Fruit fly (Drosophila melanogaster) whole organism, adult: Measurements from ENCODE around the gene Blos2.

Experiments used
- CG11617 ChIP-seq: fragments of 200-800 bp; sonication (Bioruptor generic); optimal IDR thresholded peaks from 2 replicates; lab custom pipeline; 2017; ENCODE audit warnings: mild to moderate bottlenecking, missing biosample characterization, missing genetic modification reagents, missing genetic modification characterization
- CG12768 ChIP-seq: fragments of 200-800 bp; sonication (Bioruptor generic); optimal IDR thresholded peaks from 2 replicates; lab custom pipeline; 2017; ENCODE audit warnings: missing biosample characterization, missing genetic modification characterization, mild to moderate bottlenecking, moderate library complexity, missing genetic modification reagents
- CG14711 ChIP-seq: fragments of 200-800 bp; sonication (Bioruptor generic); optimal IDR thresholded peaks from 2 replicates; lab custom pipeline; 2018; ENCODE audit warnings: missing biosample characterization, mild to moderate bottlenecking, missing genetic modification characterization, moderate library complexity
- CG1620 ChIP-seq: fragments of 200-800 bp; sonication (Bioruptor generic); optimal IDR thresholded peaks from 2 replicates; lab custom pipeline; 2016; ENCODE audit warnings: missing biosample characterization, missing genetic modification characterization
- CG33017 ChIP-seq: fragments of 200-800 bp; sonication (Bioruptor generic); optimal IDR thresholded peaks from 2 replicates; lab custom pipeline; 2018; ENCODE audit warnings: missing biosample characterization, mild to moderate bottlenecking, missing genetic modification characterization, moderate library complexity
- CG5204 ChIP-seq: fragments of 200-800 bp; sonication (Bioruptor generic); optimal IDR thresholded peaks from 2 replicates; lab custom pipeline; 2016; ENCODE audit warnings: missing biosample characterization, missing genetic modification characterization
- CG7045 ChIP-seq: fragments of 200-800 bp; sonication (Bioruptor generic); optimal IDR thresholded peaks from 2 replicates; lab custom pipeline; 2017; ENCODE audit warnings: missing biosample characterization, mild to moderate bottlenecking, missing genetic modification characterization
- CG7101 ChIP-seq: fragments of 200-800 bp; sonication (Bioruptor generic); optimal IDR thresholded peaks from 2 replicates; lab custom pipeline; 2018; ENCODE audit warnings: missing biosample characterization, mild to moderate bottlenecking, missing genetic modification characterization, moderate library complexity
- Clk ChIP-seq: fragments of 200-800 bp; sonication (Bioruptor generic); optimal IDR thresholded peaks from 2 replicates; lab custom pipeline; 2017; ENCODE audit warnings: missing biosample characterization, missing genetic modification characterization
- Crg-1 ChIP-seq: fragments of 200-800 bp; sonication (Bioruptor generic); optimal IDR thresholded peaks from 2 replicates; lab custom pipeline; 2016; ENCODE audit warnings: missing biosample characterization, missing genetic modification characterization
- Hr96 ChIP-seq: fragments of 200-800 bp; sonication (Bioruptor generic); optimal IDR thresholded peaks from 2 replicates; lab custom pipeline; 2016; ENCODE audit warnings: missing biosample characterization, missing genetic modification characterization
- Mnt ChIP-seq: fragments of 200-800 bp; sonication (Bioruptor generic); optimal IDR thresholded peaks from 2 replicates; lab custom pipeline; 2016; ENCODE audit warnings: missing biosample characterization, mild to moderate bottlenecking, missing genetic modification characterization
- bab1 ChIP-seq: fragments of 200-800 bp; sonication (Bioruptor generic); optimal IDR thresholded peaks from 3 replicates; lab custom pipeline; 2019; ENCODE audit warnings: missing biosample characterization, mild to moderate bottlenecking, missing genetic modification characterization, moderate library complexity
- cic ChIP-seq: fragments of 200-800 bp; sonication (Bioruptor generic); optimal IDR thresholded peaks from 2 replicates; lab custom pipeline; 2017; ENCODE audit warnings: missing biosample characterization, mild to moderate bottlenecking, missing genetic modification characterization, moderate library complexity
- cnc ChIP-seq, 2 experiments: fragments of >200 bp; optimal IDR thresholded peaks; 2 replicates each; lab custom pipeline; 2017
- kay ChIP-seq: fragments of 200-800 bp; sonication (Bioruptor generic); peaks from one replicate; lab custom pipeline; 2016; ENCODE audit warnings: missing biosample characterization, missing genetic modification characterization, borderline replicate concordance
- ovo ChIP-seq: fragments of 200-800 bp; sonication (Bioruptor generic); optimal IDR thresholded peaks from 2 replicates; lab custom pipeline; 2016; ENCODE audit warnings: missing biosample characterization, missing genetic modification characterization
- pad ChIP-seq: fragments of 200-800 bp; sonication (Bioruptor generic); optimal IDR thresholded peaks from 3 replicates; lab custom pipeline; 2017; ENCODE audit warnings: missing biosample characterization, missing genetic modification characterization, mild to moderate bottlenecking, moderate library complexity, missing genetic modification reagents
- tj ChIP-seq: fragments of 200-800 bp; sonication (Bioruptor generic); optimal IDR thresholded peaks from 3 replicates; lab custom pipeline; 2017; ENCODE audit warnings: missing biosample characterization, mild to moderate bottlenecking, missing genetic modification characterization, moderate library complexity
- toe ChIP-seq: fragments of 200-800 bp; sonication (Bioruptor generic); optimal IDR thresholded peaks from 2 replicates; lab custom pipeline; 2016; ENCODE audit warnings: missing biosample characterization, missing genetic modification characterization

Blos2 gene

dm6 chr3L:11091943-11092609 lies 30.7 kb downstream of the Blos2 start:
- TF ChIP-seq CG14711 = peak; percentile 54
- TF ChIP-seq Clk = peak; percentile 53
- peak; percentile 76 for TF ChIP-seq pad (GFP tag; lab: Kevin White, UChicago)
- peak; percentile 63 for TF ChIP-seq CG11617 (GFP tag; lab: Kevin White, UChicago)
- TF ChIP-seq CG7101 (tag; lab: Kevin White, UChicago) = peak; percentile 78
- TF ChIP-seq ovo (GFP tag; lab: Kevin White, UChicago) = peak; percentile 7
- TF ChIP-seq CG33017 (tag; lab: Kevin White, UChicago) = peak; percentile 50
- peak; percentile 82 for TF ChIP-seq CG12768 (GFP tag; lab: Kevin White, UChicago)
- TF ChIP-seq toe (GFP tag; lab: Kevin White, UChicago) = peak; percentile 75
- peak; percentile 24 for TF ChIP-seq CG5204
- peak; percentile 81 for TF ChIP-seq Hr96
- peak; percentile 82 for TF ChIP-seq cic (GFP tag; lab: Kevin White, UChicago)
- TF ChIP-seq CG1620 (GFP tag; lab: Kevin White, UChicago) = peak; percentile 79
- TF ChIP-seq Crg-1 = peak; percentile 90
- peak; percentile 56 for TF ChIP-seq CG7045 (GFP tag; lab: Kevin White, UChicago)
- peak; percentile 70 for TF ChIP-seq Mnt
- TF ChIP-seq tj (GFP tag; lab: Kevin White, UChicago) = peak; percentile 51
- TF ChIP-seq kay (GFP tag; lab: Kevin White, UChicago) = peak; percentile 6
- no peak for TF ChIP-seq cnc (optimal IDR thresholded peaks at IDR 0.05; lab: Kevin White, UChicago)
- no peak for TF ChIP-seq bab1

dm6 chr3L:11092610-11092961 lies 31.2 kb downstream of the Blos2 start:
- no peak for TF ChIP-seq CG14711
- no peak for TF ChIP-seq Mnt
- TF ChIP-seq cic (GFP tag; lab: Kevin White, UChicago) = peak; percentile 3
- TF ChIP-seq CG12768 (GFP tag; lab: Kevin White, UChicago) = no peak
- no peak for TF ChIP-seq CG7045 (GFP tag; lab: Kevin White, UChicago)
- TF ChIP-seq CG11617 (GFP tag; lab: Kevin White, UChicago) = no peak

- TF ChIP-seq Crg-1 (peak; percentile 86), CG7101 (tag; lab: Kevin White, UChicago) (peak; percentile 82), ovo (GFP tag; lab: Kevin White, UChicago) (peak; percentile 57), CG12768 (GFP tag; lab: Kevin White, UChicago) (peak; percentile 76), CG33017 (tag; lab: Kevin White, UChicago) (peak; percentile 66), tj (GFP tag; lab: Kevin White, UChicago) (no peak), kay (GFP tag; lab: Kevin White, UChicago) (peak; percentile 90), cnc (optimal IDR thresholded peaks at IDR 0.05; lab: Kevin White, UChicago) (no peak), CG7045 (GFP tag; lab: Kevin White, UChicago) (peak; percentile 55), cic (GFP tag; lab: Kevin White, UChicago) (no peak), Hr96 (peak; percentile 73), CG11617 (GFP tag; lab: Kevin White, UChicago) (peak; percentile 7), Mnt (peak; percentile 78), CG5204 (peak; percentile 69), CG14711 (peak; percentile 47), toe (GFP tag; lab: Kevin White, UChicago) (peak; percentile 75), Clk (peak; percentile 67), CG1620 (GFP tag; lab: Kevin White, UChicago) (peak; percentile 83), bab1 (peak; percentile 80), pad (GFP tag; lab: Kevin White, UChicago) (peak; percentile 75)
Measured at dm6 chr3L:11093046-11093520, 31.7 kb downstream of the Blos2 start, which contains the start of gene JIL-1. Gene JIL-1 (minus strand): TSS chr3L:11093193.

dm6 chr3L:11094279-11094678 lies 32.9 kb downstream of the Blos2 start:
- no peak for TF ChIP-seq Mnt
- no peak for TF ChIP-seq CG7045 (GFP tag; lab: Kevin White, UChicago)
- TF ChIP-seq ovo (GFP tag; lab: Kevin White, UChicago) = no peak
- no peak for TF ChIP-seq bab1
- no peak for TF ChIP-seq tj (GFP tag; lab: Kevin White, UChicago)
- TF ChIP-seq cnc (optimal IDR thresholded peaks at IDR 0.05; lab: Kevin White, UChicago) = no peak
- TF ChIP-seq toe (GFP tag; lab: Kevin White, UChicago) = no peak
- no peak for TF ChIP-seq CG1620 (GFP tag; lab: Kevin White, UChicago)
- TF ChIP-seq Clk = no peak
- TF ChIP-seq kay (GFP tag; lab: Kevin White, UChicago) = no peak
- TF ChIP-seq CG14711 = no peak
- no peak for TF ChIP-seq Crg-1

dm6 chr3L:11096195-11096908 lies 35.0 kb downstream of the Blos2 start, which contains the start of the genes CG46439, Iyd and CG33947:
Gene CG46439 (minus strand): TSS chr3L:11096245.
Gene Iyd (minus strand): TSS chr3L:11096245.
Gene CG33947 (plus strand): TSS chr3L:11096496.
- TF ChIP-seq Mnt = peak; percentile 53
- peak; percentile 54 for TF ChIP-seq Crg-1
- TF ChIP-seq bab1 = peak; percentile 64
- TF ChIP-seq CG14711 = no peak
- peak; percentile 46 for TF ChIP-seq tj (GFP tag; lab: Kevin White, UChicago)
- no peak for TF ChIP-seq pad (GFP tag; lab: Kevin White, UChicago)
- peak; percentile 33 for TF ChIP-seq cic (GFP tag; lab: Kevin White, UChicago)
- TF ChIP-seq CG1620 (GFP tag; lab: Kevin White, UChicago) = peak; percentile 8
- peak; percentile 29 for TF ChIP-seq CG7101 (tag; lab: Kevin White, UChicago)
- TF ChIP-seq CG12768 (GFP tag; lab: Kevin White, UChicago) = peak; percentile 43
